Worm (Caenorhabditis elegans): ENCODE results near the gene ifd-2.

Gene ifd-2

DNA sequence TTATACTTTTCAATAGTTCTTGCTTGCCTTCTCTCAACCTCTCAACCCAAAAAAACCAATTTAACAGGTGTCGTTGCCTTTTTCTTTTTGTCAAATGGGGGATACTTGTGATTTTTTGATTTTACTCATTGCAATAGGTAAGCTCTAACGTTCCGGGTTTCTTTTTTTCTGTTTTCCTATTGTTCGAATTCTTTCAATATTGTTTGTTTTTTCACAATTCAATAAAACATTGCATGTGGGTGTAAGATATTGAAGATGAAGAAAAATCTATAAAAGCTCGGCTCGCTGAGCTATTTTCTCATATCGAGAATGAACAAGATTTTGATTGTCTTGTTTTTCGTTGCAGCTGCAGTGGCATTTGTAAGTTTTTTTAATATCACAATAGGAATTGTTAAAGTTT lies 45.2 kb downstream of the ifd-2 start, which contains the start of gene T04G9.7:
Gene T04G9.7, plus strand, starts transcription at position 301 of the 400 bp plus-strand sequence.
- TF ChIP-seq ZK337.2 (GFP tag; IDR thresholded peaks at IDR 0.05) (no peak), mxl-3 (GFP tag; optimal IDR thresholded peaks at IDR 0.05) (no peak), set-16 (GFP tag; IDR thresholded peaks at IDR 0.05) (no peak), nhr-41 (GFP tag; IDR thresholded peaks at IDR 0.05) (no peak), T26A8.4 (GFP tag; IDR thresholded peaks at IDR 0.05) (no peak), T20F7.1 (GFP tag; optimal IDR thresholded peaks at IDR 0.05) (no peak), nhr-11 (tag; optimal IDR thresholded peaks at IDR 0.05) (no peak), dmd-9 (GFP tag; IDR thresholded peaks at IDR 0.05) (no peak)

DNA sequence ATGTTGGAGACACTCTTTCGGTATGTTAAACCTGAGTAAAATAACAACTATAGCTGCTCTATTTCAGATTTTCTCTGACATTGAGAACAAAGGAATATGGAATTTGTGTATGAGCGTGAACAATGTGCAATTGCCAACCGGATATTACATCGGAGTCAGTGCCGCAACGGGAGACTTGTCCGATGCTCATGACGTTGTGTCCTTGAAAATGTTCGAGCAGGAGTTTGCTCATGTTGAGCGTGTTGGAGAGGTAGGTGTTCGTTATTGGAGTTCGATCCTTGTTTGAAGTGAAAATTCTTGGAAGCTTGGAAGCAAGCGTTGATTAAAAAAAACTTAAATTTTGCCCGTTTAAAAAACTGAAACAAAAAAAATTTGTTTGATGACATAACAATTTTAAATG lies 46.2 kb downstream of the ifd-2 start:
- TF ChIP-seq zfp-2 (tag; optimal IDR thresholded peaks at IDR 0.05) (no peak), nhr-25 (tag; optimal IDR thresholded peaks at IDR 0.05; ENCODE audit: borderline replicate concordance, insufficient read depth) (no peak), nhr-6 (tag; optimal IDR thresholded peaks at IDR 0.05) (no peak), spr-1 (tag; optimal IDR thresholded peaks at IDR 0.05) (no peak), lin-38 (GFP tag; IDR thresholded peaks at IDR 0.05) (no peak), D1046.2 (GFP tag; IDR thresholded peaks at IDR 0.05) (no peak), lin-39 (tag; optimal IDR thresholded peaks at IDR 0.05) (no peak), hmg-1.1 (GFP tag; IDR thresholded peaks at IDR 0.05) (no peak), duxl-1 (tag; optimal IDR thresholded peaks at IDR 0.05; ENCODE audit: poor library complexity) (no peak), Y105C5A.15 (GFP tag; IDR thresholded peaks at IDR 0.05) (no peak), mxl-3 (GFP tag; optimal IDR thresholded peaks at IDR 0.05) (no peak), ceh-28 (tag; optimal IDR thresholded peaks at IDR 0.05) (no peak), lin-29 (GFP tag; IDR thresholded peaks at IDR 0.05) (no peak), hif-1 (tag; optimal IDR thresholded peaks at IDR 0.05) (no peak), aha-1 (tag) (peak; percentile 95), unc-62 (GFP tag; optimal IDR thresholded peaks at IDR 0.05 in 1 of 2) (peak in 1 of 2 experiments; percentile 47), unc-62 (tag; optimal IDR thresholded peaks at IDR 0.05) (no peak), daf-8 (GFP tag; IDR thresholded peaks at IDR 0.05) (no peak), nhr-76 (tag; optimal IDR thresholded peaks at IDR 0.05) (no peak)

DNA sequence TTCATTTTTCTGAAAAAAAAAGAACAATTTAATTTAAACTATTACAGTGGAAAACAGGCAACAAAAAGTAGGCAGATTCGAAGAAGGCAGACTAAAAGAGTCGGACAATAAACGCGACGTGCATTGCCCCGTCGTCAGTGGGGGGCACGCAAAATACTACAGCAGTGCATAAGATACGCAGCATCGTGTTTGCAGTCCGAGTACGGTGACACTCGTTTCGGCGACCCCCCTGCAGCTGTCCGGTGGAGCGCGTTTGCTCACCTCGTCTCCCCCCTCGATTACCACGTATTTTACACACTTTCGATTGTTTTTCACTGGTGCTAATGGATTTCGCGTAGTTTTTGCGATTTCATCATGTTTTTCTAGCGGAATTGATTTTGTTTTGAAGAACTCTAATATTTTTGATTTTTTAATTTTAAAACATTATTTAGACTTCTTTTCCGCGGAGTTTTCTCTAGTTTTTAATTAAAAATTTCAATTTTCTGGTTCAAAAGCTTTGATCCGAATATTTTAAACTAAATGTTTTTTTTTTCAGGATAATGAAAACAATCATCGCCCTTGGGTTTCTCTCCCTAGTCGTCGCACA lies 47.6 kb downstream of the ifd-2 start, which contains the start of the genes trap-2 and ile-2:
Gene trap-2, minus strand, starts transcription at position 9 of the 586 bp plus-strand sequence.
Gene ile-2, plus strand, starts transcription at position 536 of the 586 bp plus-strand sequence.
- TF ChIP-seq Y5F2A.4 (GFP tag; optimal IDR thresholded peaks at IDR 0.05) (no peak), jun-1 (tag; optimal IDR thresholded peaks at IDR 0.05) (peak; percentile 54), ceh-32 (tag; optimal IDR thresholded peaks at IDR 0.05; ENCODE audit: poor library complexity) (peak; percentile 6), ztf-11 (tag; optimal IDR thresholded peaks at IDR 0.05) (no peak), lin-15B (tag; optimal IDR thresholded peaks at IDR 0.05) (peak; percentile 66), hmg-1.1 (GFP tag; IDR thresholded peaks at IDR 0.05) (peak; percentile 93), ztf-7 (tag; optimal IDR thresholded peaks at IDR 0.05) (peak; percentile 72), fkh-10 (GFP tag; optimal IDR thresholded peaks at IDR 0.05) (peak; percentile 83), spr-1 (tag; optimal IDR thresholded peaks at IDR 0.05) (peak; percentile 92), dmd-9 (GFP tag; IDR thresholded peaks at IDR 0.05) (no peak), nhr-77 (tag; optimal IDR thresholded peaks at IDR 0.05) (peak; percentile 80), attf-4 (tag; optimal IDR thresholded peaks at IDR 0.05) (no peak), Y105C5A.15 (GFP tag; IDR thresholded peaks at IDR 0.05) (no peak), nhr-48 (tag; optimal IDR thresholded peaks at IDR 0.05) (peak; percentile 78), madf-5 (GFP tag; IDR thresholded peaks at IDR 0.05) (0 out of 4 replicates have a peak, but pooled peaks of 1 of the 2 experiments have one; percentile 41), duxl-1 (tag; optimal IDR thresholded peaks at IDR 0.05; ENCODE audit: poor library complexity) (peak; percentile 81), madf-9 (GFP tag; conservative IDR thresholded peaks at IDR 0.05) (peak; percentile 71), nhr-42 (GFP tag; IDR thresholded peaks at IDR 0.05) (peak; percentile 91), mes-2 (tag; optimal IDR thresholded peaks at IDR 0.05; ENCODE audit: poor library complexity, severe bottlenecking) (peak; percentile 94), mdt-29 (GFP tag; IDR thresholded peaks at IDR 0.05) (peak; percentile 80), T20F7.1 (GFP tag; optimal IDR thresholded peaks at IDR 0.05) (peak; percentile 90), dpl-1 (GFP tag; optimal IDR thresholded peaks at IDR 0.05) (peak; percentile 75), lim-7 (GFP tag; IDR thresholded peaks at IDR 0.05) (0 out of 2 replicates have a peak, but pooled peaks have one; percentile 51), Y75B8A.6 (GFP tag; IDR thresholded peaks at IDR 0.05) (peak; percentile 65; the same call in 1 of the 2 replicates), nhr-11 (tag; optimal IDR thresholded peaks at IDR 0.05) (peak; percentile 94), D1046.2 (GFP tag; IDR thresholded peaks at IDR 0.05) (peak; percentile 99), daf-16 (GFP tag; optimal IDR thresholded peaks at IDR 0.05) (peak; percentile 80 to 88), daf-16 (tag; optimal IDR thresholded peaks at IDR 0.05) (peak; percentile 68), F37D6.2 (tag; optimal IDR thresholded peaks at IDR 0.05) (peak; percentile 83)

All from whole organism, L4 larva.